Worm (Caenorhabditis elegans) whole organism, midembryonic: ENCODE measurements around the gene K04C2.7.

Experiments
- flt-1 ChIP-seq: fragments of 200-800 bp; sonication (Bioruptor generic); IDR thresholded peaks from 2 replicates; pipeline ENCODE4 v1.3.6; 2022; ENCODE audit warnings: missing genetic modification characterization, missing compliant biosample characterization
- klf-2 ChIP-seq: fragments of 200-800 bp; sonication (Bioruptor generic); conservative IDR thresholded peaks from 2 replicates; pipeline ENCODE4 v1.3.6; 2022; ENCODE audit warnings: missing genetic modification reagents, missing genetic modification characterization, missing compliant biosample characterization
- med-1 ChIP-seq: sonication (generic microtip); optimal IDR thresholded peaks from 2 replicates; lab custom pipeline; 2017; ENCODE audit warnings: missing genetic modification characterization, mild to moderate bottlenecking, missing compliant biosample characterization, antibody characterized with exemption, missing genetic modification reagents; ENCODE audit not compliant: insufficient read depth
- ref-1 ChIP-seq: fragments of 200-800 bp; sonication (Bioruptor generic); conservative IDR thresholded peaks from 2 replicates; pipeline ENCODE4 v1.3.6; 2022; ENCODE audit warnings: missing genetic modification reagents, missing genetic modification characterization, missing compliant biosample characterization
- tab-1 ChIP-seq: fragments of 200-800 bp; sonication (Bioruptor generic); IDR thresholded peaks from 2 replicates; pipeline ENCODE4 v1.3.6; 2022; ENCODE audit warnings: missing genetic modification characterization, missing compliant biosample characterization
- ztf-23 ChIP-seq: fragments of 200-800 bp; sonication (Bioruptor generic); IDR thresholded peaks from 2 replicates; pipeline ENCODE4 v1.3.6; 2022; ENCODE audit warnings: missing genetic modification reagents, missing genetic modification characterization, missing compliant biosample characterization
- ztf-29 ChIP-seq: fragments of 200-800 bp; sonication (Bioruptor generic); IDR thresholded peaks from 2 replicates; pipeline ENCODE4 v1.3.6; 2022; ENCODE audit warnings: missing genetic modification reagents, missing genetic modification characterization, missing compliant biosample characterization

ce11 chrIII:6891560-6891959 is 10.7 kb downstream of the K04C2.7 start, which contains the start of gene K04C2.5:
- TF ChIP-seq ref-1 (GFP tag; lab: Robert Waterston, UW): no peak
- no peak for TF ChIP-seq flt-1 (GFP tag; lab: Robert Waterston, UW)
- TF ChIP-seq med-1 (GFP tag; lab: Kevin White, UChicago): no peak
- no peak for TF ChIP-seq tab-1 (GFP tag; lab: Robert Waterston, UW)
- no peak for TF ChIP-seq ztf-29 (GFP tag; lab: Robert Waterston, UW)
- no peak for TF ChIP-seq klf-2
- TF ChIP-seq ztf-23 (GFP tag; lab: Robert Waterston, UW): no peak
